Worm (Caenorhabditis elegans) whole organism, mixed stage, embryonic: ENCODE results near the gene ceh-88.

Source experiments
- blmp-1 ChIP-seq: fragments of 150-350 bp; optimal IDR thresholded peaks from 2 replicates; lab custom pipeline; 2014; ENCODE audit warnings: missing biosample characterization, missing genetic modification characterization
- ceh-83 ChIP-seq: fragments of 200-800 bp; sonication (Bioruptor generic); optimal IDR thresholded peaks from 2 replicates; lab custom pipeline; 2018; ENCODE audit warnings: mild to moderate bottlenecking, missing genetic modification characterization, missing compliant biosample characterization
- flh-1 ChIP-seq: fragments of 200-800 bp; sonication (Bioruptor generic); optimal IDR thresholded peaks from 2 replicates; lab custom pipeline; 2018; ENCODE audit warnings: mild to moderate bottlenecking, missing genetic modification characterization, moderate library complexity, missing compliant biosample characterization
- lin-13 ChIP-seq: fragments of 150-350 bp; optimal IDR thresholded peaks from 2 replicates; lab custom pipeline; 2014; ENCODE audit warnings: missing biosample characterization, missing genetic modification characterization
- mep-1 ChIP-seq: fragments of 150-350 bp; optimal IDR thresholded peaks from 2 replicates; lab custom pipeline; 2017; ENCODE audit warnings: missing biosample characterization, missing genetic modification reagents, missing genetic modification characterization, inconsistent platforms
- nhr-12 ChIP-seq: fragments of 150-350 bp; optimal IDR thresholded peaks from 2 replicates; lab custom pipeline; 2014; ENCODE audit warnings: missing biosample characterization, missing genetic modification characterization
- nhr-237 ChIP-seq: fragments of 150-350 bp; optimal IDR thresholded peaks from 2 replicates; lab custom pipeline; 2014; ENCODE audit warnings: missing biosample characterization, missing genetic modification characterization
- nhr-28 ChIP-seq: fragments of 150-350 bp; optimal IDR thresholded peaks from 2 replicates; lab custom pipeline; 2014; ENCODE audit warnings: missing biosample characterization, missing genetic modification characterization
- nhr-76 ChIP-seq: sonication (generic microtip); optimal IDR thresholded peaks from 2 replicates; lab custom pipeline; 2017; ENCODE audit warnings: missing biosample characterization, missing genetic modification characterization
- pha-4 ChIP-seq: fragments of 150-350 bp; optimal IDR thresholded peaks from 2 replicates; lab custom pipeline; 2018; ENCODE audit warnings: missing biosample characterization, missing genetic modification reagents, missing genetic modification characterization
- snpc-4 ChIP-seq: fragments of 150-350 bp; optimal IDR thresholded peaks from 2 replicates; lab custom pipeline; 2014; ENCODE audit warnings: missing biosample characterization, missing genetic modification characterization
- ztf-11 ChIP-seq: fragments of 150-350 bp; optimal IDR thresholded peaks from 2 replicates; lab custom pipeline; 2014; ENCODE audit warnings: missing biosample characterization, missing genetic modification characterization

DNA sequence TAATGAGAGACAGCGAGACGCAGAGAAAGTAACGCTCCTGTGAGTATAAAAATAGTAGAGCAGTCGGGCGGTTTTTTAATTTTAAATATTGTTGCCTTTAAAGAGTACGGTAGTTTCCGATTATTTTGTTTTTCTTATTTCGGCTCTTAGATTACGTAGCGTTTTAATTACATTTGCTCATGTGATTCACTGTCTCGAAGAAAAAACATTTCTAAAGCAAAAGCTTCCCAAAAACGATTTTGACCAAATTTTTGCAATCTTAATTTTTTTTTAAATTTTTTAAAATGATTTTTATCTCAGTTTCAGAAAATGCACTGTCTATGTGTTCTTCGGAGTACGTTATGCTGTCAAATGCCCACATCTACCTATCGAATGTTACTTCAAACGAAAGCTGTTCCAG is 47.1 kb downstream of the ceh-88 start, which contains the start of gene haf-1:
- TF ChIP-seq nhr-237 (no peak), mep-1 (tag; lab: Kevin White, UChicago) (no peak), nhr-28 (tag; lab: Kevin White, UChicago) (no peak), snpc-4 (tag; lab: Kevin White, UChicago) (no peak), pha-4 (tag; lab: Kevin White, UChicago) (no peak), ceh-83 (GFP tag; lab: Kevin White, UChicago) (no peak), flh-1 (no peak), ztf-11 (tag; lab: Kevin White, UChicago) (no peak), blmp-1 (no peak), lin-13 (tag; lab: Kevin White, UChicago) (no peak), nhr-76 (tag; lab: Kevin White, UChicago) (no peak), nhr-12 (tag; lab: Kevin White, UChicago) (no peak)
